Fruit fly (Drosophila melanogaster): ENCODE data around the gene Best1.

DNA sequence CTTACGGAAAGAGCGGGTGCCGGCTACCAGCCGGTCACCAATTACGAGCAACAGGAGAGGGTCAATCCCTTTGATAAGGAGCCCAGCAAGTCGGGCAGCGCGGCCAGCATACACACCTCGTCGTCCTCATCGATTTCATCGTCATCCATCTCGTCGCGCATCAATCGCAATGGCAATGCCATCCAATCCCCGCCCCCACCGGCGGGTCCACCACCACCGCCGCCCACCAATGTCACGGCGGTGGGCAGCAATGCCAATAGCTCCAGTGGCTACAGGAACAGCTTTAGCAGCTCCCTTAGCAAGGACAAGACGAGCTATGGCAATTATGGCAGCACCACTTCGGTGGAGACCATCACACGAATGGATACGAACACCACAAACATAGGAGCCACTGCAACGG, 47.7 kb upstream of the Best1 start:
- TF ChIP-seq GATAd (GFP tag; optimal IDR thresholded peaks at IDR 0.05): no peak
- TF ChIP-seq OdsH (GFP tag; optimal IDR thresholded peaks at IDR 0.05): no peak
- TF ChIP-seq tai (GFP tag; optimal IDR thresholded peaks at IDR 0.05): no peak
- no peak for TF ChIP-seq ey (GFP tag; optimal IDR thresholded peaks at IDR 0.05)
- TF ChIP-seq Abd-B (GFP tag; optimal IDR thresholded peaks at IDR 0.05): no peak
- TF ChIP-seq Sp1 (GFP tag; optimal IDR thresholded peaks at IDR 0.05): no peak
- no peak for TF ChIP-seq CrebA (GFP tag; optimal IDR thresholded peaks at IDR 0.05; ENCODE audit: borderline replicate concordance)
- no peak for TF ChIP-seq Hr78 (GFP tag; optimal IDR thresholded peaks at IDR 0.05)
- no peak for TF ChIP-seq usp (GFP tag; optimal IDR thresholded peaks at IDR 0.05)
- TF ChIP-seq pan (optimal IDR thresholded peaks at IDR 0.05): no peak
- no peak for TF ChIP-seq rgr (GFP tag; optimal IDR thresholded peaks at IDR 0.05)
- no peak for TF ChIP-seq N (GFP tag; optimal IDR thresholded peaks at IDR 0.05)
- no peak for TF ChIP-seq dl (GFP tag; optimal IDR thresholded peaks at IDR 0.05; ENCODE audit: insufficient read depth in 1 of 2, partially characterized antibody in 2 of 2)
- no peak for TF ChIP-seq h (GFP tag; optimal IDR thresholded peaks at IDR 0.05)

Measured in whole organism, wandering third instar larva.